Worm (Caenorhabditis elegans) whole organism, L1 larva: Measurements from ENCODE around the gene F44E7.7.

ENCODE experiments used
- lin-35 ChIP-seq, 2 experiments: fragments of 150-350 bp; optimal IDR thresholded peaks; 2 replicates each; lab custom pipeline; 2014; ENCODE audit warnings: missing biosample characterization in 2 of 2, missing genetic modification characterization in 2 of 2, missing genetic modification reagents in 2 of 2
- unc-62 ChIP-seq: fragments of 150-350 bp; optimal IDR thresholded peaks from 2 replicates; lab custom pipeline; 2014; ENCODE audit warnings: missing biosample characterization, missing genetic modification reagents, missing genetic modification characterization

DNA sequence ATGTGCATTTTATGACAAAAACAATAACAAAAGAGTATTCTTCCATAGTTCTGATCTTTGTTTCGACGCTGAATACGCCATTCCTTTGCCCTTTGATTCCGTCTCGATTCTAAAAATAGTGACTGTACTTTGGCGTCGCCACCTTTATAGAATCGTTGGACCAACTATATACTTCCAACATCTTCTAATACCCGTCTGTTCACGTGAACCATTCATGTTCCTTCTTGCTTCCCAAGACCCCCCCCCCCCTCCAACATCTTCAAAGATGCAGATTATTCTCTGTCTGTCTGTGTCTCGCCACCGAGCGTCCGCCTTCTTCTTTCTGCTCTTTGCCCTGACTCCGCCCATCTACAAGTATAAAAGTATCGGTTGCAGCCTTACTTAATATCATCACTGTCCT lies 15.3 kb downstream of the F44E7.7 start:
- TF ChIP-seq lin-35 (GFP tag; optimal IDR thresholded peaks at IDR 0.05; lab: Kevin White, UChicago) (no peak), unc-62 (GFP tag; lab: Kevin White, UChicago) (no peak)
